Worm (Caenorhabditis elegans) whole organism, L1 larva: ENCODE data around the gene F14E5.2.

Experiments used
- C04F5.9 ChIP-seq: sonication (generic microtip); optimal IDR thresholded peaks from 2 replicates; lab custom pipeline; 2016; ENCODE audit warnings: missing genetic modification characterization, missing compliant biosample characterization
- C34B4.2 ChIP-seq: sonication (generic microtip); optimal IDR thresholded peaks from 2 replicates; lab custom pipeline; 2017; ENCODE audit warnings: mild to moderate bottlenecking, missing genetic modification characterization, missing compliant biosample characterization
- F16B12.6 ChIP-seq: fragments of 150-350 bp; optimal IDR thresholded peaks from 2 replicates; lab custom pipeline; 2014; ENCODE audit warnings: missing biosample characterization, missing genetic modification characterization
- aha-1 ChIP-seq: fragments of 150-350 bp; optimal IDR thresholded peaks from 2 replicates; lab custom pipeline; 2014; ENCODE audit warnings: missing biosample characterization, missing genetic modification characterization
- ama-1 ChIP-seq: fragments of 150-350 bp; optimal IDR thresholded peaks from 2 replicates; lab custom pipeline; 2014
- blmp-1 ChIP-seq: fragments of 150-350 bp; optimal IDR thresholded peaks from 2 replicates; lab custom pipeline; 2014; ENCODE audit warnings: missing biosample characterization, missing genetic modification characterization
- ceh-63 ChIP-seq: fragments of 200-800 bp; sonication (Bioruptor generic); optimal IDR thresholded peaks from 2 replicates; lab custom pipeline; 2018; ENCODE audit warnings: mild to moderate bottlenecking, missing genetic modification characterization, missing compliant biosample characterization
- ceh-82 ChIP-seq, 3 experiments: fragments of 150-350 bp in 1 of 3; sonication (generic microtip) in 2 of 3; optimal IDR thresholded peaks; 2 replicates each; lab custom pipeline; 2014 to 2017; ENCODE audit warnings: missing biosample characterization in 3 of 3, missing genetic modification characterization in 3 of 3
- efl-1 ChIP-seq, 4 experiments: fragments of 150-350 bp; optimal IDR thresholded peaks in 3 of 4; peaks in 1 of 4; 1 replicate in 1 of 4; 2 replicates in 3 of 4; lab custom pipeline; 2014; ENCODE audit warnings: missing biosample characterization in 2 of 4, missing genetic modification characterization in 2 of 4, missing genetic modification reagents in 2 of 4
- egl-13 ChIP-seq: sonication (generic microtip); optimal IDR thresholded peaks from 2 replicates; lab custom pipeline; 2016; ENCODE audit warnings: missing genotype, missing genetic modification reagents, missing genetic modification characterization, missing compliant biosample characterization
- egl-27 ChIP-seq, 2 experiments: fragments of 150-350 bp in 1 of 2; sonication (generic microtip); optimal IDR thresholded peaks; 3 replicates each; lab custom pipeline; 2017 to 2018; ENCODE audit warnings: missing biosample characterization in 2 of 2, missing genetic modification characterization in 2 of 2, missing genetic modification reagents in 2 of 2
- ets-5 ChIP-seq: fragments of 200-800 bp; sonication (Bioruptor generic); IDR thresholded peaks from 2 replicates; pipeline ENCODE4 v1.3.6; 2022; ENCODE audit warnings: missing genetic modification characterization, missing compliant biosample characterization
- fkh-10 ChIP-seq: sonication (generic microtip); optimal IDR thresholded peaks from 2 replicates; lab custom pipeline; 2017; ENCODE audit warnings: missing biosample characterization, missing genetic modification reagents, missing genetic modification characterization
- fkh-8 ChIP-seq: sonication (generic microtip); optimal IDR thresholded peaks from 2 replicates; lab custom pipeline; 2016; ENCODE audit warnings: mild to moderate bottlenecking, missing genetic modification characterization, missing compliant biosample characterization
- fos-1 ChIP-seq: fragments of 150-350 bp; optimal IDR thresholded peaks from 2 replicates; lab custom pipeline; 2014; ENCODE audit warnings: missing biosample characterization, missing genetic modification characterization
- hpl-2 ChIP-seq: fragments of 150-350 bp; optimal IDR thresholded peaks from 2 replicates; lab custom pipeline; 2014; ENCODE audit warnings: missing biosample characterization, missing genetic modification reagents, missing genetic modification characterization
- isw-1 ChIP-seq: fragments of 200-800 bp; sonication (Bioruptor generic); IDR thresholded peaks from 2 replicates; pipeline ENCODE4 v1.3.6; 2022; ENCODE audit warnings: missing genetic modification characterization, missing compliant biosample characterization
- mdl-1 ChIP-seq, 2 experiments: fragments of 150-350 bp; optimal IDR thresholded peaks; 2 replicates each; lab custom pipeline; 2014 to 2017; ENCODE audit warnings: missing biosample characterization in 2 of 2, missing genetic modification characterization in 2 of 2, inconsistent platforms in 1 of 2
- mef-2 ChIP-seq: fragments of 150-350 bp; optimal IDR thresholded peaks from 2 replicates; lab custom pipeline; 2014; ENCODE audit warnings: missing biosample characterization, missing genetic modification characterization
- nhr-20 ChIP-seq: sonication (generic microtip); optimal IDR thresholded peaks from 2 replicates; lab custom pipeline; 2016; ENCODE audit warnings: mild to moderate bottlenecking, missing genetic modification characterization, missing compliant biosample characterization
- nhr-237 ChIP-seq: fragments of 150-350 bp; optimal IDR thresholded peaks from 2 replicates; lab custom pipeline; 2014; ENCODE audit warnings: missing biosample characterization, missing genetic modification characterization
- nhr-77 ChIP-seq: fragments of 150-350 bp; optimal IDR thresholded peaks from 2 replicates; lab custom pipeline; 2014; ENCODE audit warnings: missing biosample characterization, missing genetic modification characterization
- nhr-84 ChIP-seq: sonication (generic microtip); optimal IDR thresholded peaks from 2 replicates; lab custom pipeline; 2017; ENCODE audit warnings: missing biosample characterization, missing genetic modification characterization
- pqm-1 ChIP-seq: sonication (generic microtip); optimal IDR thresholded peaks from 3 replicates; lab custom pipeline; 2017; ENCODE audit warnings: missing biosample characterization, missing genetic modification characterization
- snpc-4 ChIP-seq: fragments of 150-350 bp; optimal IDR thresholded peaks from 2 replicates; lab custom pipeline; 2014; ENCODE audit warnings: missing biosample characterization, missing genetic modification characterization
- sox-4 ChIP-seq: sonication (generic microtip); optimal IDR thresholded peaks from 2 replicates; lab custom pipeline; 2016; ENCODE audit warnings: missing genetic modification characterization, missing compliant biosample characterization
- tlp-1 ChIP-seq: fragments of 150-350 bp; optimal IDR thresholded peaks from 2 replicates; lab custom pipeline; 2014; ENCODE audit warnings: missing biosample characterization, missing genetic modification characterization
- unc-130 ChIP-seq: fragments of 150-350 bp; optimal IDR thresholded peaks from 2 replicates; lab custom pipeline; 2017; ENCODE audit warnings: missing biosample characterization, missing genetic modification characterization, inconsistent platforms
- unc-30 ChIP-seq: sonication (generic microtip); optimal IDR thresholded peaks from 2 replicates; lab custom pipeline; 2017; ENCODE audit warnings: missing biosample characterization, missing genetic modification characterization
- unc-86 ChIP-seq: sonication (generic microtip); optimal IDR thresholded peaks from 2 replicates; lab custom pipeline; 2016; ENCODE audit warnings: missing genetic modification characterization, missing compliant biosample characterization
- zip-4 ChIP-seq: fragments of 200-800 bp; sonication (Bioruptor generic); optimal IDR thresholded peaks from 2 replicates; lab custom pipeline; 2018; ENCODE audit warnings: mild to moderate bottlenecking, missing genetic modification characterization, moderate library complexity, missing compliant biosample characterization

The F14E5.2 gene

DNA sequence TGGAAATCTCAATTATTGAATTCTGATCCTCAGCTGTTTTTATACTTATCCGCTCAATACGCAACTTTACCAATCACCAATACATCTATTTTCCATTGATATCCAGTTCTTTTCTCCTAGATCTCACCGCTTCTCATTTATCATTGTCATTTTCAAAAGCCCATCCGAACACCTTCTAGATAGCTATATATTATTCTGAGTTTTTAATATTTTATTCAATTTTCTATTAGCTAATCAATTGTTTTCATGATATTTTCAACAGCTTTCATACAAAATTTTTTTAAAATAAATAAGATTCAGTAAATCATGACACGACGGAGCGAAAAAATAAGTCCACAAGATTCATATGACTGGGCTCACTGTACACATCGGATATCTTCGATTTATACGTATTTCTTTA lies 47.5 kb downstream of the F14E5.2 start, which contains the start of gene F49E12.12:
Gene F49E12.12, plus strand, starts transcription at position 301 of the 400 bp plus-strand sequence.
- TF ChIP-seq C04F5.9 (no peak), pqm-1 (tag; lab: Kevin White, UChicago) (no peak), nhr-237 (no peak), unc-86 (tag; lab: Kevin White, UChicago) (no peak), aha-1 (tag; lab: Kevin White, UChicago) (no peak), ceh-63 (GFP tag; lab: Kevin White, UChicago) (no peak), tlp-1 (tag; lab: Kevin White, UChicago) (no peak), ets-5 (GFP tag; lab: Robert Waterston, UW) (no peak), snpc-4 (tag; lab: Kevin White, UChicago) (no peak), sox-4 (tag; lab: Kevin White, UChicago) (no peak), mdl-1 (tag; optimal IDR thresholded peaks at IDR 0.05; lab: Kevin White, UChicago) (no peak), fos-1 (no peak), mef-2 (tag; lab: Kevin White, UChicago) (no peak)

DNA sequence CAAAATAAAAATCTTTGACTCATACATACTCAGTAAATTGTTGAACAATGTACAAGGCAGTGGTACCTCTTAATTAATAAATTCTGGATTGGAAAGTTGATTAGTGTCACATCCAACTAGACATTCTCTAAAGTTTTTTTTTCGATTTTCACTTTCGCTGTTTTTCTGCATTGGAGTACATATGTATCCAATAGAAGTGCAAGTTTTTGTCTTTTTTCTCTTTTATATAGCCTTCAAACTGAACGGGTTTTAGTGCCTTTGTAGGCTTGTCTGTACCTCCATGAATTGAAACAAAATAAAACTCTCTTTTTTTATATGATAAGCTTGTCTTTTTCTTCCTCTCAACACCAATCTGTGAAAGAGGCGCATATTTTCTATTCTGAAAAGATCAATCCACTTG lies 48.5 kb downstream of the F14E5.2 start:
- no peak for TF ChIP-seq nhr-84 (tag; lab: Kevin White, UChicago)
- TF ChIP-seq blmp-1, result peak; percentile 18
- TF ChIP-seq ceh-82 (tag; optimal IDR thresholded peaks at IDR 0.05; lab: Kevin White, UChicago), result no peak
- TF ChIP-seq fkh-10 (GFP tag; lab: Kevin White, UChicago), result no peak
- no peak for TF ChIP-seq sox-4 (tag; lab: Kevin White, UChicago)
- no peak for TF ChIP-seq F16B12.6 (tag; lab: Kevin White, UChicago)
- no peak for TF ChIP-seq nhr-20 (tag; lab: Kevin White, UChicago)
- TF ChIP-seq C34B4.2 (tag; lab: Kevin White, UChicago), result no peak

DNA sequence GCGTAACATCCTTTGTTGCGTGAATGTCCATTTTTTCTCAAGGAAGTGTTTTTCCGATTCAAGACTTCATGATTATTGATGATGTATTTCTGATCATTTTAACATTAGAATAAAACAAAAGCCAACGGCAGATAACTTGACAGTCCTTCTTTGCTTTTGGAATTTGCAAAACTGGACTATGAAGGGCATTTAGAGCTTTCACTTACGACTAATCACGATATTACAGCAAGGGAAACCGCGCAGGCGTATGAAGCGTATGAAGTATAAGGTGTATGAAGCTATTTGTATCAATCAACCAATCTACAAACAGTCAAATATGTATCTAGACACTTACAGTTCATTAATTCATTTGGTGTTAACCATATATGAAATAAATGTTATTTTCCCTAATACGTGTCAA lies 50.9 kb downstream of the F14E5.2 start:
- TF ChIP-seq unc-30, result no peak
- no peak for TF ChIP-seq ama-1 (lab: Kevin White, UChicago)
- TF ChIP-seq isw-1 (GFP tag; lab: Robert Waterston, UW), result no peak
- no peak for TF ChIP-seq zip-4 (GFP tag; lab: Kevin White, UChicago)
- TF ChIP-seq egl-27 (tag; optimal IDR thresholded peaks at IDR 0.05; lab: Kevin White, UChicago), result no peak
- TF ChIP-seq unc-130 (tag; lab: Kevin White, UChicago), result no peak
- TF ChIP-seq aha-1 (tag; lab: Kevin White, UChicago), result no peak
- no peak for TF ChIP-seq egl-13 (tag; lab: Kevin White, UChicago)
- no peak for TF ChIP-seq nhr-77 (tag; lab: Kevin White, UChicago)
- TF ChIP-seq fkh-8 (tag; lab: Kevin White, UChicago), result no peak
- no peak for TF ChIP-seq efl-1 (optimal IDR thresholded peaks at IDR 0.05; lab: Kevin White, UChicago)
- TF ChIP-seq efl-1 (GFP tag; optimal IDR thresholded peaks at IDR 0.05 in 1 of 2; lab: Kevin White, UChicago), result no peak
- TF ChIP-seq hpl-2 (GFP tag; lab: Kevin White, UChicago), result no peak
